Fruit fly (Drosophila melanogaster) S2 (cell line): ENCODE measurements around the gene CG45066.

ENCODE experiments used
- CG8478 ChIP-seq: fragments of >200 bp; optimal IDR thresholded peaks from 2 replicates; lab custom pipeline; 2018
- CTCF ChIP-seq, 2 experiments: fragments of >200 bp; optimal IDR thresholded peaks; 2 replicates each; lab custom pipeline; 2018

DNA sequence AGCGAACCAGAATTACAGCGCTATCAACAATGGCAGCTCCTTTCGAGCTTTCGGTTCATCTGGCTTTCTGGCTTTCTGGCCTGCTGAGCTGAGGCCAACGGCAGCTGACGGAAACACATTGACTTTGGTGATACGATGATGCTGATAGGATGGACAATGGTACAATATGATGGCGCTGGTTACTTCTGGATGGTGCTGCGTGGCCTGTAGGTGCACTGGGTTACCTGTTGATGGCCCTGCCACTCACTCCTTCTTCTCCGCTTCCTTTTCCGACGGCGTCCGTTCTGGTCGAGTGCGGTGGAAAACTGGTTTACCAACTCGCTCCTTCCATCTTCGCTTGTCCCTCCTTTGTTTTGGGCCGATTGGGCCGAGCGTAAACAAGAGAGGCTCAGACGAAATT lies 36.2 kb downstream of the CG45066 start:
- TF ChIP-seq CTCF (optimal IDR thresholded peaks at IDR 0.05; lab: Kevin White, UChicago) (no peak), CG8478 (no peak)
